Worm (Caenorhabditis elegans): ENCODE measurements around the gene Y113G7B.12.

The Y113G7B.12 gene

ce11 chrV:20198954-20199353 lies 13.5 kb downstream of the Y113G7B.12 start, which contains the start of gene fog-2:
Gene fog-2, plus strand, starts transcription at chrV:20199254.
- TF ChIP-seq bed-3 (GFP tag; optimal IDR thresholded peaks at IDR 0.05): no peak
- TF ChIP-seq unc-62 (GFP tag; optimal IDR thresholded peaks at IDR 0.05): no peak
- no peak for TF ChIP-seq mab-5 (tag; optimal IDR thresholded peaks at IDR 0.05)
- TF ChIP-seq sem-2 (GFP tag; optimal IDR thresholded peaks at IDR 0.05): no peak
- no peak for TF ChIP-seq unc-120 (tag; optimal IDR thresholded peaks at IDR 0.05; ENCODE audit: poor library complexity, severe bottlenecking)
- TF ChIP-seq nhr-12 (tag; optimal IDR thresholded peaks at IDR 0.05): no peak
- no peak for TF ChIP-seq hlh-1 (tag; optimal IDR thresholded peaks at IDR 0.05)
- TF ChIP-seq unc-39 (tag; optimal IDR thresholded peaks at IDR 0.05): no peak

DNA sequence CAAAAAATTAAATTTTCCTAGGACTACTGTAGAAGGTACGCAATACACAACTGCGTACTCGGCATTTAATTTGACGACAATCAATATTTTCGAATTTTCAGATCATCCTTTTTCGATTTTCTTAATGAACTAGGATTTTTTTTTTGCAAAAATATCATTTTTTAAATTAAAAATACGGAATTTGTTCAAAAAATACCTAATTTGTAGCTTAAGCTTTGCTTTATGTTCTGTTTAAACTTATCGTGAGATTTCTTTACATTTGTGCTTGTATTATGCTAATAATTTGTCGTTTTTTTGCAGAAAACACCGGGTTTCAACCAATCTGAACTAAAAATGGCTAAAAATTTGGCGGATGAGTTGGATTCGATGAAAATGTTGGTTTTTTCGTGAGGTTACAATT lies 15.8 kb downstream of the Y113G7B.12 start, which contains the start of gene ftr-1:
ftr-1 (plus strand) TSS at position 301 of the 400 bp plus-strand sequence.
- TF ChIP-seq lin-32 (GFP tag; optimal IDR thresholded peaks at IDR 0.05) (no peak), mls-2 (tag; optimal IDR thresholded peaks at IDR 0.05) (no peak), lin-13 (tag; optimal IDR thresholded peaks at IDR 0.05) (no peak), unc-120 (tag; optimal IDR thresholded peaks at IDR 0.05; ENCODE audit: poor library complexity, severe bottlenecking) (no peak), nhr-28 (tag; optimal IDR thresholded peaks at IDR 0.05) (no peak), zip-8 (tag; optimal IDR thresholded peaks at IDR 0.05) (no peak), hlh-1 (tag; optimal IDR thresholded peaks at IDR 0.05) (no peak), nhr-237 (tag; optimal IDR thresholded peaks at IDR 0.05) (no peak), ceh-39 (tag; optimal IDR thresholded peaks at IDR 0.05) (no peak), unc-39 (tag; optimal IDR thresholded peaks at IDR 0.05) (no peak), drap-1 (GFP tag; optimal IDR thresholded peaks at IDR 0.05) (no peak)

- TF ChIP-seq nhr-28 (tag; optimal IDR thresholded peaks at IDR 0.05) (no peak), elt-1 (tag; optimal IDR thresholded peaks at IDR 0.05; ENCODE audit: borderline replicate concordance, insufficient read depth) (peak; percentile 14)
These were observed 16.9 kb downstream of the Y113G7B.12 start, which contains the start of the genes srh-217 and Y113G7B.28 for ce11 chrV:20195451-20196036. Gene srh-217, minus strand, starts transcription at chrV:20195551. Gene Y113G7B.28, plus strand, starts transcription at chrV:20195986.

DNA sequence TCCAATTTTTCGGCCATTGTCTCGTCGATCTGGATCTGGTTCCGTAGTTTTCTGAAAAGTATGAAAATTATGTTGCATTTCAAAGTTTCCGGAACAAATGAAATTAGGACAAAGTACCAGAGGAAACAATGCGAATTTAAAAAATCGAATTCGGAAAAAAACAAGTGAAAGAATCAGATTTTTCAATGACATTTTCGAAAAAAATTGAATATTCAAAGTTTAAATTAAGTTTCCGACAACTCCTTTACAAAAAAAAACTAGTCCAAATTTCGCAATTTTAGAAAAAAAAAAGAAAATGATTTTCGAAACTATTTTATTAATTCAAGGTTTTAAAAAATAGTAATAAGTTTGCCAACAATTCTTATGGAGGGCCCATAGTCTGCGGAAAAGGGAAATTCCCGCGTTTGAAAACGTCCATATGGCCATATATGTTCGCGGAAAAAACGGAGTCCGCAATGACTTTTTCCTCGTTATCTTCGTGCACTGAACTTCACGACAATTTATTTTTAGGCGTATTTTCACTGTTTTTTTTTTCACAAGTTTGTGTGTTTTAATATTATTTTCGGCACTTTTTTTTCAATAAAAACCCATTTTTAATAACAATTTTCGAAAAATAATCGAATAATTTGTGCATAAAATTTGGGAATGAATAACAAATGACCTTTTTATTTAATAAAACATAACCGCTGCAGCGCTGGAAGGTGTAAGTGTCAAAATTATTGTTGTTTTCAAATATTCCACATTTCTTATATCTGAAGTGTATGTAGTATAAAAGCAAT lies 20.2 kb downstream of the Y113G7B.12 start, which contains the start of the genes fbxa-115 and Y113G7B.27:
fbxa-115 (minus strand) TSS at position 51 of the 779 bp plus-strand sequence.
Y113G7B.27 (plus strand) TSS at position 729 of the 779 bp plus-strand sequence.
- TF ChIP-seq unc-120 (tag; optimal IDR thresholded peaks at IDR 0.05; ENCODE audit: poor library complexity, severe bottlenecking) (no peak), elt-1 (tag; optimal IDR thresholded peaks at IDR 0.05; ENCODE audit: borderline replicate concordance, insufficient read depth) (no peak), ces-1 (GFP tag; optimal IDR thresholded peaks at IDR 0.05) (no peak), flh-1 (GFP tag; optimal IDR thresholded peaks at IDR 0.05) (no peak), nhr-2 (tag; optimal IDR thresholded peaks at IDR 0.05) (no peak), nhr-12 (tag; optimal IDR thresholded peaks at IDR 0.05) (no peak), elt-3 (tag; optimal IDR thresholded peaks at IDR 0.05) (no peak), mab-5 (tag; optimal IDR thresholded peaks at IDR 0.05) (no peak), blmp-1 (tag; optimal IDR thresholded peaks at IDR 0.05) (no peak), mls-2 (tag; optimal IDR thresholded peaks at IDR 0.05) (no peak), mep-1 (tag; optimal IDR thresholded peaks at IDR 0.05) (no peak), ztf-11 (tag; optimal IDR thresholded peaks at IDR 0.05) (no peak), cnd-1 (tag; optimal IDR thresholded peaks at IDR 0.05) (no peak), bed-3 (GFP tag; optimal IDR thresholded peaks at IDR 0.05) (no peak), pha-4 (tag; optimal IDR thresholded peaks at IDR 0.05) (no peak), lin-32 (GFP tag; optimal IDR thresholded peaks at IDR 0.05) (no peak), ceh-39 (tag; optimal IDR thresholded peaks at IDR 0.05) (no peak)

DNA sequence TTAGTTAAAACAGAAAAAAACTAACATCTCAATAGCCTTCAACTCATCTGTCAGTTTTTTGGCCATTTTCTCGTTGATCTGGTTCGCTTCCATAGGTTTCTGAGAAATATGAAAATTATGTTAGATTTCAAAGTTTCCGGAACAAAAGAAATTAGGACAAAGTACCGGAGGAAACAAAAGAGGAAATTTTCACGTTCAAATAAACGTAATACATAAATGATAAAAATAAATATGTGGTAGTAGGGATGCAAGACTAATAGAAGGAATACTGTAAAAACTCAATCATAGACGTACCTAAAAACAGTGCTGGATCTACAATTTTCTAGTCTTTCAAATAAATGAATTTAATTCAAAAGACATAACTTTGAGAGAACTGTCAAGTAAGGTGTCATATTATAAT lies 23.7 kb downstream of the Y113G7B.12 start, which contains the start of gene fbxa-116:
fbxa-116 (minus strand) TSS at position 101 of the 400 bp plus-strand sequence.
- TF ChIP-seq cnd-1 (tag; optimal IDR thresholded peaks at IDR 0.05) (no peak), hlh-1 (tag; optimal IDR thresholded peaks at IDR 0.05) (no peak), bed-3 (GFP tag; optimal IDR thresholded peaks at IDR 0.05) (no peak), lsy-2 (tag; optimal IDR thresholded peaks at IDR 0.05) (no peak), ceh-83 (GFP tag; optimal IDR thresholded peaks at IDR 0.05) (no peak), nhr-2 (tag; optimal IDR thresholded peaks at IDR 0.05) (no peak), mep-1 (tag; optimal IDR thresholded peaks at IDR 0.05) (no peak), unc-39 (tag; optimal IDR thresholded peaks at IDR 0.05) (no peak), ceh-39 (tag; optimal IDR thresholded peaks at IDR 0.05) (no peak), nhr-237 (tag; optimal IDR thresholded peaks at IDR 0.05) (no peak), blmp-1 (tag; optimal IDR thresholded peaks at IDR 0.05) (no peak), unc-62 (GFP tag; optimal IDR thresholded peaks at IDR 0.05) (no peak), ham-2 (GFP tag; optimal IDR thresholded peaks at IDR 0.05) (no peak), snpc-4 (tag; optimal IDR thresholded peaks at IDR 0.05) (no peak), lin-32 (GFP tag; optimal IDR thresholded peaks at IDR 0.05) (no peak), M03D4.4 (tag; optimal IDR thresholded peaks at IDR 0.05) (no peak), nhr-76 (tag; optimal IDR thresholded peaks at IDR 0.05) (no peak), flh-1 (GFP tag; optimal IDR thresholded peaks at IDR 0.05) (no peak), pha-4 (tag; optimal IDR thresholded peaks at IDR 0.05) (no peak)

Measured in whole organism, mixed stage, embryonic.